Fruit fly (Drosophila melanogaster): ENCODE measurements around the gene Bin1.

Gene Bin1

DNA sequence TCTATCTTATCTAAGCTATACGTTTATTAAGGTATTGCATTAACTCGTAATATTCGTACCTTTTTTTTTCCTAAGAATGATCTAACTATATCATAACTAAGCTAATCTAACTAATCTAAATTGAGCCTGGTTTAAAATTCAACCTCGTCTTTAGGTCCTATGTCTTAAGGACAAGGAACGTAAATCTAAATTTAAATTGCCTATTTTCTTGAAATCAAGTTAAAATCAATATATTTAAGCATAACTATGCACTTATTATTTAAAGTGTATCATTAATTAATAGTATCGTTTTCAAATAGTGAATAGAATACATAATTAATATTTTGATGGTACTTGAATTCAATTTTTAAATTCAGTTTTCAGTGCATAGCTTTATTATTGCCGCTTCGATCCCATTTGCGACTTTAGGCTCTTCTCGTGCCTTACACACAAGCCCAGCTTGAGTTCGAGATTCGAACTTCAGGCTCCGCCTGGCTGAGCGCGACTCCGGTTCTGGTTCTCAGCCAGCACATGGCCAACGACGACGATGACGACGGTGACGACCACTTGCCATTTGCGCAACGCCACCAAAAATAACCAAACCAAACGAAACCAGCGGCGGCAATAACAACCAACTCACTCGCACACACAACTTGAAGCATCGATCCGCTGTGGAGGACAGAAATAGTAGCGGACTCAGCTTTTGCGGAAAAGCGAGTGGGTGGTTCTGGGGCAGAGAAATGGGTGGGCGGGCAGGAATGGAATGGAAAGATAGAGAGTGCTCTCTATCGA, 21.6 kb upstream of the Bin1 start:
- TF ChIP-seq D1 (tag; optimal IDR thresholded peaks at IDR 0.05) (no peak), CG32121 (GFP tag; IDR thresholded peaks at IDR 0.05) (peak; percentile 29; the same call in 1 of the 2 replicates), CG4496 (GFP tag; IDR thresholded peaks at IDR 0.05) (0 out of 3 replicates have a peak, but pooled peaks have one; percentile 29), CG10348 (GFP tag; IDR thresholded peaks at IDR 0.05) (no peak), CG13204 (GFP tag; optimal IDR thresholded peaks at IDR 0.05) (peak; percentile 85), Pif1A (GFP tag; optimal IDR thresholded peaks at IDR 0.05) (peak; percentile 26), CG17806 (tag; optimal IDR thresholded peaks at IDR 0.05) (peak; percentile 52), CG15710 (tag; optimal IDR thresholded peaks at IDR 0.05) (peak; percentile 52), CG8301 (tag; optimal IDR thresholded peaks at IDR 0.05) (peak; percentile 54), CG34367 (tag; optimal IDR thresholded peaks at IDR 0.05) (peak; percentile 46), Pif1B (GFP tag; optimal IDR thresholded peaks at IDR 0.05) (no peak), fd96Ca (GFP tag; IDR thresholded peaks at IDR 0.05) (0 out of 3 replicates have a peak, but pooled peaks have one; percentile 43), CG12605 (GFP tag; IDR thresholded peaks at IDR 0.05) (0 out of 2 replicates have a peak, but pooled peaks have one; percentile 26), Ets98B (GFP tag; IDR thresholded peaks at IDR 0.05) (0 out of 2 replicates have a peak, but pooled peaks have one; percentile 12), CG8159 (tag; optimal IDR thresholded peaks at IDR 0.05) (peak; percentile 74), Snoo (tag; optimal IDR thresholded peaks at IDR 0.05) (peak; percentile 48), rn (GFP tag; IDR thresholded peaks at IDR 0.05) (0 out of 2 replicates have a peak, but pooled peaks have one; percentile 34), CG14655 (GFP tag; optimal IDR thresholded peaks at IDR 0.05) (peak; percentile 75), gl (tag; optimal IDR thresholded peaks at IDR 0.05) (no peak), CG9948 (tag; optimal IDR thresholded peaks at IDR 0.05) (peak; percentile 62), EcR (GFP tag; optimal IDR thresholded peaks at IDR 0.05) (peak; percentile 39)

dm6 chr3R:16209714-16210553, 20.6 kb upstream of the Bin1 start:
- peak; percentile 90 for TF ChIP-seq CG15710 (tag; optimal IDR thresholded peaks at IDR 0.05)
- peak; percentile 37; the same call in 1 of the 3 replicates for TF ChIP-seq CG4496 (GFP tag; IDR thresholded peaks at IDR 0.05)
- TF ChIP-seq CG12605 (GFP tag; IDR thresholded peaks at IDR 0.05): no peak
- peak; percentile 62 for TF ChIP-seq Pif1B (GFP tag; optimal IDR thresholded peaks at IDR 0.05)
- TF ChIP-seq rn (GFP tag; IDR thresholded peaks at IDR 0.05): no peak
- TF ChIP-seq CG14655 (GFP tag; optimal IDR thresholded peaks at IDR 0.05): peak; percentile 83
- peak; percentile 67 for TF ChIP-seq CG8301 (tag; optimal IDR thresholded peaks at IDR 0.05)
- TF ChIP-seq Pif1A (GFP tag; optimal IDR thresholded peaks at IDR 0.05): peak; percentile 69
- TF ChIP-seq CG10348 (GFP tag; IDR thresholded peaks at IDR 0.05): no peak
- peak; percentile 29; the same call in 1 of the 3 replicates for TF ChIP-seq fd96Ca (GFP tag; IDR thresholded peaks at IDR 0.05)
- peak; percentile 89 for TF ChIP-seq CG9948 (tag; optimal IDR thresholded peaks at IDR 0.05)
- 0 out of 2 replicates have a peak, but pooled peaks have one; percentile 31 for TF ChIP-seq CG32121 (GFP tag; IDR thresholded peaks at IDR 0.05)
- peak; percentile 78 for TF ChIP-seq D1 (tag; optimal IDR thresholded peaks at IDR 0.05)
- TF ChIP-seq Snoo (tag; optimal IDR thresholded peaks at IDR 0.05): peak; percentile 83
- peak; percentile 56 for TF ChIP-seq EcR (GFP tag; optimal IDR thresholded peaks at IDR 0.05)
- TF ChIP-seq CG13204 (GFP tag; optimal IDR thresholded peaks at IDR 0.05): peak; percentile 96
- TF ChIP-seq CG8159 (tag; optimal IDR thresholded peaks at IDR 0.05): peak; percentile 94
- TF ChIP-seq gl (tag; optimal IDR thresholded peaks at IDR 0.05): no peak
- peak; percentile 83 for TF ChIP-seq CG17806 (tag; optimal IDR thresholded peaks at IDR 0.05)
- TF ChIP-seq CG34367 (tag; optimal IDR thresholded peaks at IDR 0.05): peak; percentile 82
- TF ChIP-seq Ets98B (GFP tag; IDR thresholded peaks at IDR 0.05): 0 out of 2 replicates have a peak, but pooled peaks have one; percentile 13

dm6 chr3R:16208924-16209713, 19.8 kb upstream of the Bin1 start:
- TF ChIP-seq Snoo (tag; optimal IDR thresholded peaks at IDR 0.05) (peak; percentile 60), CG9948 (tag; optimal IDR thresholded peaks at IDR 0.05) (peak; percentile 86), CG4496 (GFP tag; IDR thresholded peaks at IDR 0.05) (peak; percentile 6; the same call in 2 of the 3 replicates), CG34367 (tag; optimal IDR thresholded peaks at IDR 0.05) (peak; percentile 73), CG17806 (tag; optimal IDR thresholded peaks at IDR 0.05) (peak; percentile 75), Ets98B (GFP tag; IDR thresholded peaks at IDR 0.05) (no peak), Pif1A (GFP tag; optimal IDR thresholded peaks at IDR 0.05) (peak; percentile 56), CG15710 (tag; optimal IDR thresholded peaks at IDR 0.05) (peak; percentile 85), D1 (tag; optimal IDR thresholded peaks at IDR 0.05) (peak; percentile 86), CG12605 (GFP tag; IDR thresholded peaks at IDR 0.05) (no peak), CG13204 (GFP tag; optimal IDR thresholded peaks at IDR 0.05) (peak; percentile 88), CG10348 (GFP tag; IDR thresholded peaks at IDR 0.05) (no peak), CG32121 (GFP tag; IDR thresholded peaks at IDR 0.05) (peak; percentile 51), CG8301 (tag; optimal IDR thresholded peaks at IDR 0.05) (peak; percentile 58), Pif1B (GFP tag; optimal IDR thresholded peaks at IDR 0.05) (peak; percentile 29), rn (GFP tag; IDR thresholded peaks at IDR 0.05) (no peak), CG14655 (GFP tag; optimal IDR thresholded peaks at IDR 0.05) (peak; percentile 91), CG8159 (tag; optimal IDR thresholded peaks at IDR 0.05) (peak; percentile 92), gl (tag; optimal IDR thresholded peaks at IDR 0.05) (no peak), EcR (GFP tag; optimal IDR thresholded peaks at IDR 0.05) (peak; percentile 61), fd96Ca (GFP tag; IDR thresholded peaks at IDR 0.05) (0 out of 3 replicates have a peak, but pooled peaks have one; percentile 37)
